Worm (Caenorhabditis elegans) whole organism, L4 larva: Measurements from ENCODE around the gene gadr-2.
A peak's percentile ranks its signal among the peaks of the same experiment; 100 is the strongest.

Experiments
- F49E8.2 ChIP-seq: sonication (generic microtip); optimal IDR thresholded peaks from 2 replicates; lab custom pipeline; 2016; ENCODE audit warnings: missing compliant biosample characterization, mild to moderate bottlenecking, missing genetic modification characterization, borderline replicate concordance
- R02D3.7 ChIP-seq: fragments of 150-350 bp; sonication (generic microtip); optimal IDR thresholded peaks from 3 replicates; lab custom pipeline; 2014; ENCODE audit warnings: missing biosample characterization, missing genetic modification characterization
- T20F7.1 ChIP-seq: fragments of 200-800 bp; sonication (Bioruptor generic); optimal IDR thresholded peaks from 2 replicates; lab custom pipeline; 2018; ENCODE audit warnings: mild to moderate bottlenecking, missing genetic modification characterization, missing compliant biosample characterization
- T26A8.4 ChIP-seq: fragments of 200-800 bp; sonication (Bioruptor generic); IDR thresholded peaks from 2 replicates; pipeline ENCODE4 v1.3.6; 2022; ENCODE audit warnings: missing genetic modification characterization, missing compliant biosample characterization
- Y105C5A.15 ChIP-seq: fragments of 200-800 bp; sonication (Bioruptor generic); IDR thresholded peaks from 2 replicates; pipeline ENCODE4 v1.3.6; 2022; ENCODE audit warnings: missing genetic modification characterization, missing compliant biosample characterization
- Y48G9A.11 ChIP-seq: fragments of 200-800 bp; sonication (Bioruptor generic); IDR thresholded peaks from 2 replicates; pipeline ENCODE4 v1.3.6; 2022; ENCODE audit warnings: missing genetic modification reagents, missing genetic modification characterization, missing compliant biosample characterization
- Y5F2A.4 ChIP-seq: fragments of 200-800 bp; sonication (Bioruptor generic); optimal IDR thresholded peaks from 2 replicates; lab custom pipeline; 2018; ENCODE audit warnings: mild to moderate bottlenecking, missing genetic modification characterization, missing compliant biosample characterization
- ZK337.2 ChIP-seq: fragments of 200-800 bp; sonication (Bioruptor generic); IDR thresholded peaks from 2 replicates; pipeline ENCODE4 v1.3.6; 2022; ENCODE audit warnings: missing genetic modification reagents, missing genetic modification characterization, missing compliant biosample characterization
- aha-1 ChIP-seq: fragments of 150-350 bp; peaks from one replicate; lab custom pipeline; 2014; ENCODE audit warnings: missing biosample characterization, missing genetic modification characterization
- ama-1 ChIP-seq: fragments of 150-350 bp; optimal IDR thresholded peaks from 2 replicates; lab custom pipeline; 2014; ENCODE audit warnings: inconsistent platforms, mixed read lengths
- attf-4 ChIP-seq: sonication (generic microtip); optimal IDR thresholded peaks from 3 replicates; lab custom pipeline; 2017; ENCODE audit warnings: missing biosample characterization, missing genetic modification characterization
- ceh-82 ChIP-seq: sonication (generic microtip); optimal IDR thresholded peaks from 2 replicates; lab custom pipeline; 2017; ENCODE audit warnings: missing biosample characterization, missing genetic modification characterization
- ces-1 ChIP-seq: fragments of 150-350 bp; sonication (generic microtip); optimal IDR thresholded peaks from 4 replicates; lab custom pipeline; 2014; ENCODE audit warnings: missing biosample characterization, missing genetic modification reagents, missing genetic modification characterization
- cey-2 ChIP-seq: sonication (generic microtip); optimal IDR thresholded peaks from 3 replicates; lab custom pipeline; 2017; ENCODE audit warnings: missing genetic modification characterization, mild to moderate bottlenecking, missing compliant biosample characterization, antibody characterized with exemption, borderline replicate concordance; ENCODE audit not compliant: insufficient read depth
- daf-16 ChIP-seq, 3 experiments: sonication (generic microtip); optimal IDR thresholded peaks; 2 replicates each; lab custom pipeline; 2016 to 2017; ENCODE audit warnings: missing genetic modification characterization in 3 of 3, missing genetic modification reagents in 3 of 3, mild to moderate bottlenecking in 2 of 3, missing compliant biosample characterization in 2 of 3, missing biosample characterization in 1 of 3, moderate library complexity in 1 of 3
- dmd-6 ChIP-seq: fragments of 200-800 bp; sonication (Bioruptor generic); IDR thresholded peaks from 2 replicates; pipeline ENCODE4 v1.3.6; 2022; ENCODE audit warnings: missing genetic modification reagents, missing genetic modification characterization, missing compliant biosample characterization
- dpl-1 ChIP-seq: fragments of 150-350 bp; optimal IDR thresholded peaks from 2 replicates; lab custom pipeline; 2014; ENCODE audit warnings: missing biosample characterization, missing genetic modification reagents, missing genetic modification characterization
- duxl-1 ChIP-seq: sonication (generic microtip); optimal IDR thresholded peaks from 2 replicates; lab custom pipeline; 2016; ENCODE audit warnings: mild to moderate bottlenecking, missing genetic modification characterization, moderate library complexity, missing compliant biosample characterization; ENCODE audit not compliant: poor library complexity
- dve-1 ChIP-seq: sonication (generic microtip); optimal IDR thresholded peaks from 2 replicates; lab custom pipeline; 2017; ENCODE audit warnings: antibody characterized with exemption, mild to moderate bottlenecking, missing genetic modification characterization, missing compliant biosample characterization; ENCODE audit not compliant: insufficient read depth
- egl-27 ChIP-seq: sonication (generic microtip); optimal IDR thresholded peaks from 3 replicates; lab custom pipeline; 2017; ENCODE audit warnings: missing biosample characterization, missing genetic modification reagents, missing genetic modification characterization
- hif-1 ChIP-seq, 2 experiments: sonication (generic microtip); optimal IDR thresholded peaks; 2 replicates each; lab custom pipeline; 2016 to 2017; ENCODE audit warnings: missing compliant biosample characterization in 2 of 2, missing genetic modification characterization in 2 of 2, missing genetic modification reagents in 2 of 2, missing genotype in 2 of 2, mild to moderate bottlenecking in 1 of 2
- hlh-30 ChIP-seq: sonication (generic microtip); optimal IDR thresholded peaks from 2 replicates; lab custom pipeline; 2017; ENCODE audit warnings: antibody characterized with exemption, mild to moderate bottlenecking, missing genetic modification characterization, missing compliant biosample characterization; ENCODE audit not compliant: insufficient read depth
- hmg-1.1 ChIP-seq: fragments of 200-800 bp; sonication (Bioruptor generic); IDR thresholded peaks from 2 replicates; pipeline ENCODE4 v1.3.6; 2022; ENCODE audit warnings: missing genetic modification reagents, missing genetic modification characterization, missing compliant biosample characterization
- lin-1 ChIP-seq: fragments of 200-800 bp; sonication (Bioruptor generic); IDR thresholded peaks from 2 replicates; pipeline ENCODE4 v1.3.6; 2022; ENCODE audit warnings: missing genetic modification reagents, missing genetic modification characterization, missing compliant biosample characterization
- lin-13 ChIP-seq: fragments of 150-350 bp; optimal IDR thresholded peaks from 2 replicates; lab custom pipeline; 2014; ENCODE audit warnings: missing biosample characterization, missing genetic modification reagents, missing genetic modification characterization
- lin-29 ChIP-seq: fragments of 200-800 bp; sonication (Bioruptor generic); IDR thresholded peaks from 2 replicates; pipeline ENCODE4 v1.3.6; 2022; ENCODE audit warnings: missing genetic modification reagents, missing genetic modification characterization, missing compliant biosample characterization
- lin-39 ChIP-seq: fragments of 150-350 bp; optimal IDR thresholded peaks from 2 replicates; lab custom pipeline; 2014; ENCODE audit warnings: missing biosample characterization, missing genetic modification reagents, missing genetic modification characterization
- lsy-2 ChIP-seq, 2 experiments: fragments of 150-350 bp in 1 of 2; sonication (generic microtip) in 1 of 2; optimal IDR thresholded peaks; 2 replicates each; lab custom pipeline; 2014 to 2017; ENCODE audit warnings: missing biosample characterization in 2 of 2, missing genetic modification characterization in 2 of 2
- mdl-1 ChIP-seq, 2 experiments: fragments of 150-350 bp in 1 of 2; sonication (generic microtip) in 1 of 2; optimal IDR thresholded peaks; 2 replicates each; lab custom pipeline; 2014 to 2017; ENCODE audit warnings: missing biosample characterization in 2 of 2, missing genetic modification characterization in 2 of 2
- mep-1 ChIP-seq: fragments of 150-350 bp; sonication (generic microtip); optimal IDR thresholded peaks from 3 replicates; lab custom pipeline; 2014; ENCODE audit warnings: missing biosample characterization, missing genetic modification characterization
- mxl-3 ChIP-seq: fragments of 200-800 bp; sonication (Bioruptor generic); optimal IDR thresholded peaks from 2 replicates; lab custom pipeline; 2018; ENCODE audit warnings: mild to moderate bottlenecking, missing genetic modification characterization, missing compliant biosample characterization
- nhr-102 ChIP-seq: sonication (generic microtip); optimal IDR thresholded peaks from 2 replicates; lab custom pipeline; 2016; ENCODE audit warnings: mild to moderate bottlenecking, missing genetic modification characterization, moderate library complexity, missing compliant biosample characterization
- nhr-111 ChIP-seq: fragments of 200-800 bp; sonication (Bioruptor generic); optimal IDR thresholded peaks from 2 replicates; lab custom pipeline; 2018; ENCODE audit warnings: mild to moderate bottlenecking, missing genetic modification characterization, missing compliant biosample characterization
- nhr-28 ChIP-seq: fragments of 150-350 bp; optimal IDR thresholded peaks from 2 replicates; lab custom pipeline; 2014; ENCODE audit warnings: missing biosample characterization, missing genetic modification characterization
- nhr-48 ChIP-seq: sonication (generic microtip); optimal IDR thresholded peaks from 2 replicates; lab custom pipeline; 2016; ENCODE audit warnings: mild to moderate bottlenecking, missing genetic modification characterization, missing compliant biosample characterization
- nhr-77 ChIP-seq: fragments of 150-350 bp; optimal IDR thresholded peaks from 2 replicates; lab custom pipeline; 2014; ENCODE audit warnings: missing biosample characterization, missing genetic modification characterization
- pha-4 ChIP-seq, 2 experiments: fragments of 150-350 bp in 1 of 2; fragments of 200-800 bp in 1 of 2; sonication (Bioruptor generic) in 1 of 2; IDR thresholded peaks in 1 of 2; optimal IDR thresholded peaks in 1 of 2; 2 replicates each; pipeline versions ENCODE4 v1.3.6 to Lab custom; 2014 to 2022; ENCODE audit warnings: missing genetic modification characterization in 2 of 2, missing genetic modification reagents in 2 of 2, missing biosample characterization in 1 of 2, missing compliant biosample characterization in 1 of 2
- pqm-1 ChIP-seq: sonication (generic microtip); optimal IDR thresholded peaks from 2 replicates; lab custom pipeline; 2017; ENCODE audit warnings: missing biosample characterization, missing genetic modification characterization
- rbr-2 ChIP-seq: sonication (generic microtip); optimal IDR thresholded peaks from 2 replicates; lab custom pipeline; 2016; ENCODE audit warnings: missing genotype, missing genetic modification characterization, missing compliant biosample characterization
- saeg-2 ChIP-seq: fragments of 200-800 bp; sonication (Bioruptor generic); IDR thresholded peaks from 2 replicates; pipeline ENCODE4 v1.3.6; 2022; ENCODE audit warnings: missing genetic modification reagents, missing genetic modification characterization, missing compliant biosample characterization
- snpc-4 ChIP-seq: fragments of 150-350 bp; optimal IDR thresholded peaks from 2 replicates; lab custom pipeline; 2014; ENCODE audit warnings: missing biosample characterization, missing genetic modification characterization
- zip-11 ChIP-seq: fragments of 200-800 bp; sonication (Bioruptor generic); IDR thresholded peaks from 2 replicates; pipeline ENCODE4 v1.3.6; 2022; ENCODE audit warnings: missing genetic modification characterization, missing compliant biosample characterization
- zip-2 ChIP-seq: fragments of 150-350 bp; optimal IDR thresholded peaks from 2 replicates; lab custom pipeline; 2014; ENCODE audit warnings: missing biosample characterization, missing genetic modification characterization
- ztf-11 ChIP-seq: fragments of 150-350 bp; optimal IDR thresholded peaks from 2 replicates; lab custom pipeline; 2014; ENCODE audit warnings: missing biosample characterization, missing genetic modification characterization
- ztf-7 ChIP-seq: fragments of 150-350 bp; optimal IDR thresholded peaks from 2 replicates; lab custom pipeline; 2014; ENCODE audit warnings: missing biosample characterization, missing genetic modification characterization

Gene gadr-2

DNA sequence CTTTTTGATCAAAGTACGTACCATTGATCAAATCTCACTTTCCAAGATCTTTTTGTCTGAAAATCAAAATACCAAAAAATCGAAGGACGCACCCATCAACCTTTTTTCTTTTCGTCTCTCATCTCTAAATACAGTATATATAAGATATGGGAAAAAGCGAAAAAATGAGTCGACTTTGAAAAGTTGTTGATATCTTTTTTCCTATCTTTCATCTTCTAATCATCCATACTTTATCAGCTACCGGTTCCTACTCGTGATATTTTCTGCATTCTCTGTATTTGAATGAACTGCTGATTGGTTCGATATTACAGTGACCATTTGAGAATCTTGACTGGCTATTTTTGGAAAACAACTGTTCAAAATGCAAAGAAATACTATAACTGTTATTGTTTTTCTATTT lies 31.9 kb upstream of the gadr-2 start, which contains the start of gene C33A12.19 (continued):
- TF ChIP-seq lin-29 (GFP tag; lab: Robert Waterston, UW) (no peak), nhr-111 (GFP tag; lab: Kevin White, UChicago) (no peak), dmd-6 (peak; percentile 36), Y5F2A.4 (GFP tag; lab: Kevin White, UChicago) (no peak), F49E8.2 (tag; lab: Kevin White, UChicago) (no peak), hlh-30 (tag; lab: Kevin White, UChicago) (peak; percentile 53), egl-27 (no peak), R02D3.7 (no peak), cey-2 (peak; percentile 20), Y105C5A.15 (no peak), snpc-4 (tag; lab: Kevin White, UChicago) (no peak), lin-1 (GFP tag; lab: Robert Waterston, UW) (no peak), lin-39 (tag; lab: Kevin White, UChicago) (no peak), T20F7.1 (no peak), hmg-1.1 (GFP tag; lab: Robert Waterston, UW) (no peak), nhr-102 (no peak)

DNA sequence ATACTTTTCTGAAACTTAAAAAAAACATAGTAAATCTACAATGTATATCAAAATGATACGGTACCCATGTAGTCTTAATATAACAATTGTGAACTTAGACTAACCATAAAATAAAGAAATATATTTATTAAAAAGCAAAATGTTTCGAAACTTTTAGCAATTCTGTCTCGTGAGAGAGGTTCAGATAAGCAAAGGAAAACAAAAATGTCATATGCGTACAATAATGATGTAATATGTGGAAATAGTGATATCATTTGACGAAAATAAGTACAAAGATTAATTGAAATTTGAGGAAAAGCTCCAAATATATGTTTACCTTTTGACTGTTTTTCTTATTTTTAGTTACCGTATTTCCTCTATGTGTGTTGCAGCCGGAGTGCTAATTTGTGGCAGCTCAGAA lies 29.2 kb upstream of the gadr-2 start:
- TF ChIP-seq ZK337.2 = no peak
- peak; percentile 3 for TF ChIP-seq mep-1
- no peak for TF ChIP-seq ztf-11 (tag; lab: Kevin White, UChicago)
- peak; percentile 14 for TF ChIP-seq nhr-28 (tag; lab: Kevin White, UChicago)
- TF ChIP-seq hlh-30 (tag; lab: Kevin White, UChicago) = peak; percentile 10
- TF ChIP-seq ceh-82 (tag; lab: Kevin White, UChicago) = no peak
- TF ChIP-seq dve-1 (tag; lab: Kevin White, UChicago) = peak; percentile 40
- peak; percentile 94 for TF ChIP-seq ztf-7 (tag; lab: Kevin White, UChicago)
- TF ChIP-seq zip-2 = peak; percentile 76
- peak in 1 of 2 experiments; percentile 25 for TF ChIP-seq lsy-2 (tag; optimal IDR thresholded peaks at IDR 0.05; lab: Kevin White, UChicago)
- TF ChIP-seq saeg-2 (GFP tag; lab: Robert Waterston, UW) = no peak
- TF ChIP-seq nhr-77 (tag; lab: Kevin White, UChicago) = peak; percentile 15
- peak; percentile 55 for TF ChIP-seq T20F7.1
- TF ChIP-seq ama-1 (lab: Kevin White, UChicago) = no peak
- no peak for TF ChIP-seq daf-16 (GFP tag; optimal IDR thresholded peaks at IDR 0.05; lab: Kevin White, UChicago)
- peak; percentile 72 for TF ChIP-seq daf-16 (tag; optimal IDR thresholded peaks at IDR 0.05; lab: Kevin White, UChicago)
- TF ChIP-seq hif-1 (tag; optimal IDR thresholded peaks at IDR 0.05; lab: Kevin White, UChicago) = peak in 1 of 2 experiments; percentile 40

DNA sequence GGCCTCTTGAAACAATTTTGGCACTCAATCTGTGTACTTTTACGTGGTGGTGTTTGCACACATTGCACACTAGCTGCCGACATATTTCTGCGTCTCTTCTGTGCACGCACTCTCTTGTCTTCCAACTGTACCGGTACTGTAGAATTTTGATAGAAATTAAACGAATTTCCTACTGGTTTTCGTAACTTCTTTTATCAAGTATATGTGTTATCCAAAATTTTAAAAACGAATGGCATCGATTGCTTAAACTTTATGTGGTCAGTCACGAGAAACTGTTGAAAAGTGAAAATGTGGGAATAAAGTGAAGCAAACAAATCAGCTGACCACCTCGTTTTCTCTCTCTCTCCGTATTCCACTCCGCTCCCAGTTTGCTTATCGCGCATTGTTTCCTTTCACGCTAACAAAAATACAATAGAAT lies 28.4 kb upstream of the gadr-2 start:
- TF ChIP-seq rbr-2 (tag; lab: Kevin White, UChicago) (no peak), nhr-77 (tag; lab: Kevin White, UChicago) (peak; percentile 78), mep-1 (peak; percentile 28), snpc-4 (tag; lab: Kevin White, UChicago) (peak; percentile 67), aha-1 (peak; percentile 94), dpl-1 (GFP tag; lab: Kevin White, UChicago) (peak; percentile 22), pha-4 (GFP tag; IDR thresholded peaks at IDR 0.05; lab: Robert Waterston, UW) (0 out of 2 replicates have a peak, but pooled peaks have one; percentile 35), pha-4 (tag; optimal IDR thresholded peaks at IDR 0.05; lab: Kevin White, UChicago) (no peak), lsy-2 (tag; optimal IDR thresholded peaks at IDR 0.05; lab: Kevin White, UChicago) (peak in 1 of 2 experiments; percentile 51), attf-4 (tag; lab: Kevin White, UChicago) (no peak), daf-16 (GFP tag; optimal IDR thresholded peaks at IDR 0.05; lab: Kevin White, UChicago) (no peak), daf-16 (tag; optimal IDR thresholded peaks at IDR 0.05; lab: Kevin White, UChicago) (peak; percentile 78), nhr-48 (tag; lab: Kevin White, UChicago) (peak; percentile 83), nhr-28 (tag; lab: Kevin White, UChicago) (peak; percentile 83), mxl-3 (GFP tag; lab: Kevin White, UChicago) (peak; percentile 74), lin-13 (GFP tag; lab: Kevin White, UChicago) (peak; percentile 19), pqm-1 (tag; lab: Kevin White, UChicago) (peak; percentile 38), Y48G9A.11 (GFP tag; lab: Robert Waterston, UW) (0 out of 2 replicates have a peak, but pooled peaks have one; percentile 53), hif-1 (tag; optimal IDR thresholded peaks at IDR 0.05; lab: Kevin White, UChicago) (peak; percentile 19 to 20), F49E8.2 (tag; lab: Kevin White, UChicago) (no peak), duxl-1 (tag; lab: Kevin White, UChicago) (peak; percentile 46), zip-11 (GFP tag; lab: Robert Waterston, UW) (no peak), hlh-30 (tag; lab: Kevin White, UChicago) (peak; percentile 77), T26A8.4 (no peak), ces-1 (GFP tag; lab: Kevin White, UChicago) (no peak), dve-1 (tag; lab: Kevin White, UChicago) (peak; percentile 70), mdl-1 (tag; optimal IDR thresholded peaks at IDR 0.05; lab: Kevin White, UChicago) (peak in 1 of 2 experiments; percentile 72), T20F7.1 (peak; percentile 22)
